Fruit fly (Drosophila melanogaster) whole organism, embryonic: ENCODE data around the gene Pdfr.

ENCODE experiments used
- Abd-B ChIP-seq: fragments of 200-800 bp; sonication (Bioruptor generic); optimal IDR thresholded peaks from 2 replicates; lab custom pipeline; 2018; ENCODE audit warnings: missing biosample characterization, mild to moderate bottlenecking, missing genetic modification characterization, moderate library complexity
- CG32767 ChIP-seq: fragments of 200-800 bp; sonication (Bioruptor generic); IDR thresholded peaks from 2 replicates; pipeline ENCODE4 v1.3.6; 2022; ENCODE audit warnings: missing biosample characterization, missing genetic modification characterization
- CG7271 ChIP-seq: fragments of 200-800 bp; sonication (Bioruptor generic); optimal IDR thresholded peaks from 2 replicates; lab custom pipeline; 2018; ENCODE audit warnings: missing biosample characterization, mild to moderate bottlenecking, missing genetic modification characterization, moderate library complexity
- HmgD ChIP-seq: fragments of 200-800 bp; sonication (Bioruptor generic); optimal IDR thresholded peaks from 3 replicates; lab custom pipeline; 2016; ENCODE audit warnings: missing biosample characterization, missing genetic modification characterization
- emc ChIP-seq: fragments of 200-800 bp; sonication (Bioruptor generic); optimal IDR thresholded peaks from 2 replicates; lab custom pipeline; 2016; ENCODE audit warnings: missing biosample characterization, missing genetic modification characterization
- nmo ChIP-seq: fragments of 200-800 bp; sonication (Bioruptor generic); optimal IDR thresholded peaks from 2 replicates; lab custom pipeline; 2018; ENCODE audit warnings: missing biosample characterization, mild to moderate bottlenecking, missing genetic modification characterization, moderate library complexity
- so ChIP-seq: fragments of 200-800 bp; sonication (Bioruptor generic); IDR thresholded peaks from 3 replicates; pipeline ENCODE4 v1.3.6; 2022; ENCODE audit warnings: missing biosample characterization, missing genetic modification characterization

dm6 chrX:2545328-2545758 is 6.7 kb upstream of the Pdfr start, which contains the start of gene trol:
- TF ChIP-seq Abd-B (GFP tag; lab: Kevin White, UChicago): no peak
- TF ChIP-seq CG7271 (tag; lab: Kevin White, UChicago): no peak
- no peak for TF ChIP-seq emc (GFP tag; lab: Kevin White, UChicago)
- TF ChIP-seq HmgD: no peak
- no peak for TF ChIP-seq CG32767 (GFP tag; lab: Robert Waterston, UW)
- TF ChIP-seq nmo (GFP tag; lab: Kevin White, UChicago): no peak
- TF ChIP-seq so (GFP tag; lab: Robert Waterston, UW): peak; percentile 39; the same call in 1 of the 3 replicates
